Fruit fly (Drosophila melanogaster) whole organism, embryonic: Measurements from ENCODE around the gene CG8301.

Source experiments
- Ada2b ChIP-seq: fragments of 200-800 bp; sonication (Bioruptor generic); IDR thresholded peaks from 2 replicates; pipeline ENCODE4 v1.3.6; 2022; ENCODE audit warnings: missing biosample characterization, missing genetic modification characterization
- CG11093 ChIP-seq: fragments of 200-800 bp; sonication (Bioruptor generic); IDR thresholded peaks from 3 replicates; pipeline ENCODE4 v1.3.6; 2022; ENCODE audit warnings: missing biosample characterization, missing genetic modification characterization
- CG11695 ChIP-seq: fragments of 200-800 bp; sonication (Bioruptor generic); IDR thresholded peaks from 3 replicates; pipeline ENCODE4 v1.3.6; 2022; ENCODE audit warnings: missing biosample characterization, missing genetic modification characterization
- CG1602 ChIP-seq: fragments of 200-800 bp; sonication (Bioruptor generic); optimal IDR thresholded peaks from 3 replicates; lab custom pipeline; 2016; ENCODE audit warnings: missing biosample characterization, missing genetic modification characterization
- CG16813 ChIP-seq: fragments of 200-800 bp; sonication (Bioruptor generic); IDR thresholded peaks from 3 replicates; pipeline ENCODE4 v1.3.6; 2022; ENCODE audit warnings: missing biosample characterization, missing genetic modification characterization; ENCODE audit not compliant: partially characterized antibody
- CG17186 ChIP-seq: fragments of 200-800 bp; sonication (Bioruptor generic); optimal IDR thresholded peaks from 3 replicates; lab custom pipeline; 2017; ENCODE audit warnings: missing biosample characterization, missing genetic modification reagents, missing genetic modification characterization
- CG17385 ChIP-seq: fragments of 200-800 bp; sonication (Bioruptor generic); optimal IDR thresholded peaks from 3 replicates; lab custom pipeline; 2018; ENCODE audit warnings: missing biosample characterization, mild to moderate bottlenecking, missing genetic modification characterization
- CG17568 ChIP-seq: fragments of 200-800 bp; sonication (Bioruptor generic); optimal IDR thresholded peaks from 2 replicates; lab custom pipeline; 2018; ENCODE audit warnings: missing biosample characterization, mild to moderate bottlenecking, missing genetic modification characterization, moderate library complexity
- CG18011 ChIP-seq: fragments of 200-800 bp; sonication (Bioruptor generic); optimal IDR thresholded peaks from 2 replicates; lab custom pipeline; 2017; ENCODE audit warnings: missing biosample characterization, missing genetic modification characterization, mild to moderate bottlenecking, moderate library complexity, missing genotype
- CG30431 ChIP-seq: fragments of 200-800 bp; sonication (Bioruptor generic); optimal IDR thresholded peaks from 2 replicates; lab custom pipeline; 2017; ENCODE audit warnings: missing biosample characterization, missing genetic modification characterization
- CG31388 ChIP-seq: fragments of 200-800 bp; sonication (Bioruptor generic); optimal IDR thresholded peaks from 2 replicates; lab custom pipeline; 2016; ENCODE audit warnings: missing biosample characterization, missing genetic modification characterization
- CG33557 ChIP-seq: fragments of 200-800 bp; sonication (Bioruptor generic); optimal IDR thresholded peaks from 2 replicates; lab custom pipeline; 2019; ENCODE audit warnings: missing biosample characterization, mild to moderate bottlenecking, missing genetic modification characterization, moderate library complexity
- CG34224 ChIP-seq: fragments of 200-800 bp; sonication (Bioruptor generic); IDR thresholded peaks from 3 replicates; pipeline ENCODE4 v1.3.6; 2022; ENCODE audit warnings: missing biosample characterization, missing genetic modification characterization; ENCODE audit not compliant: partially characterized antibody
- CG4282 ChIP-seq: fragments of 200-800 bp; sonication (Bioruptor generic); optimal IDR thresholded peaks from 2 replicates; lab custom pipeline; 2016; ENCODE audit warnings: missing biosample characterization, missing genetic modification characterization
- CG4404 ChIP-seq: fragments of 200-800 bp; sonication (Bioruptor generic); IDR thresholded peaks from 2 replicates; pipeline ENCODE4 v1.3.6; 2022; ENCODE audit warnings: missing biosample characterization, missing genetic modification characterization
- CG7372 ChIP-seq: fragments of 200-800 bp; sonication (Bioruptor generic); IDR thresholded peaks from 2 replicates; pipeline ENCODE4 v1.3.6; 2022; ENCODE audit warnings: missing biosample characterization, missing genetic modification characterization
- CG7745 ChIP-seq: fragments of 200-800 bp; sonication (Bioruptor generic); optimal IDR thresholded peaks from 2 replicates; lab custom pipeline; 2018; ENCODE audit warnings: missing biosample characterization, mild to moderate bottlenecking, missing genetic modification characterization, moderate library complexity
- CG7928 ChIP-seq: fragments of 200-800 bp; sonication (Bioruptor generic); optimal IDR thresholded peaks from 2 replicates; lab custom pipeline; 2017; ENCODE audit warnings: missing biosample characterization, mild to moderate bottlenecking, missing genetic modification characterization
- CG7987 ChIP-seq: fragments of 200-800 bp; sonication (Bioruptor generic); optimal IDR thresholded peaks from 2 replicates; lab custom pipeline; 2018; ENCODE audit warnings: missing biosample characterization, mild to moderate bottlenecking, missing genetic modification characterization, moderate library complexity
- CG8281 ChIP-seq: fragments of 200-800 bp; sonication (Bioruptor generic); optimal IDR thresholded peaks from 2 replicates; lab custom pipeline; 2018; ENCODE audit warnings: missing biosample characterization, mild to moderate bottlenecking, missing genetic modification characterization, moderate library complexity
- CG8388 ChIP-seq: fragments of 200-800 bp; sonication (Bioruptor generic); optimal IDR thresholded peaks from 2 replicates; lab custom pipeline; 2019; ENCODE audit warnings: missing biosample characterization, mild to moderate bottlenecking, missing genetic modification characterization, moderate library complexity
- CG8478 ChIP-seq: fragments of >200 bp; optimal IDR thresholded peaks from 2 replicates; lab custom pipeline; 2018
- CTCF ChIP-seq: fragments of 200-800 bp; sonication (Bioruptor generic); optimal IDR thresholded peaks from 2 replicates; lab custom pipeline; 2017; ENCODE audit warnings: missing biosample characterization, mild to moderate bottlenecking, missing genetic modification characterization, moderate library complexity
- Dp ChIP-seq: fragments of 200-800 bp; sonication (Bioruptor generic); optimal IDR thresholded peaks from 2 replicates; lab custom pipeline; 2018; ENCODE audit warnings: missing biosample characterization, mild to moderate bottlenecking, missing genetic modification characterization, moderate library complexity
- Drgx ChIP-seq: fragments of 200-800 bp; sonication (Bioruptor generic); IDR thresholded peaks from 2 replicates; pipeline ENCODE4 v1.3.6; 2022; ENCODE audit warnings: missing biosample characterization, missing genetic modification characterization
- H2.0 ChIP-seq: fragments of 200-800 bp; sonication (Bioruptor generic); IDR thresholded peaks from 2 replicates; pipeline ENCODE4 v1.3.6; 2022; ENCODE audit warnings: missing biosample characterization, missing genetic modification characterization
- Kr ChIP-seq: fragments of 200-800 bp; sonication (Bioruptor generic); optimal IDR thresholded peaks from 2 replicates; lab custom pipeline; 2017; ENCODE audit warnings: missing biosample characterization, mild to moderate bottlenecking, missing genetic modification characterization
- Meics ChIP-seq: fragments of 200-800 bp; sonication (Bioruptor generic); optimal IDR thresholded peaks from 2 replicates; lab custom pipeline; 2017; ENCODE audit warnings: missing biosample characterization, mild to moderate bottlenecking, missing genetic modification characterization
- Ptx1 ChIP-seq: fragments of 200-800 bp; sonication (Bioruptor generic); IDR thresholded peaks from 2 replicates; pipeline ENCODE4 v1.3.6; 2022; ENCODE audit warnings: missing biosample characterization, missing genetic modification characterization
- Sin3A ChIP-seq: fragments of >200 bp; optimal IDR thresholded peaks from 2 replicates; lab custom pipeline; 2018
- Sry-β ChIP-seq: fragments of 200-800 bp; sonication (Bioruptor generic); optimal IDR thresholded peaks from 2 replicates; lab custom pipeline; 2018; ENCODE audit warnings: missing biosample characterization, mild to moderate bottlenecking, missing genetic modification characterization, moderate library complexity
- Taf1 ChIP-seq: fragments of 200-800 bp; sonication (Bioruptor generic); IDR thresholded peaks from 2 replicates; pipeline ENCODE4 v1.3.6; 2022; ENCODE audit warnings: missing biosample characterization, missing genetic modification characterization
- Trl ChIP-seq, 3 experiments: fragments of >200 bp in 2 of 3; fragments of 200-800 bp in 1 of 3; sonication (Bioruptor generic) in 1 of 3; optimal IDR thresholded peaks; 2 replicates in 1 of 3; 3 replicates in 2 of 3; lab custom pipeline; 2016 to 2017; ENCODE audit warnings: missing biosample characterization in 1 of 3, missing genetic modification characterization in 1 of 3
- ash1 ChIP-seq: fragments of 200-800 bp; sonication (Bioruptor generic); optimal IDR thresholded peaks from 2 replicates; lab custom pipeline; 2018; ENCODE audit warnings: missing biosample characterization, mild to moderate bottlenecking, missing genetic modification characterization
- ato ChIP-seq: fragments of 200-800 bp; sonication (Bioruptor generic); IDR thresholded peaks from 2 replicates; pipeline ENCODE4 v1.3.6; 2022; ENCODE audit warnings: missing biosample characterization, missing genetic modification characterization; ENCODE audit not compliant: partially characterized antibody
- btn ChIP-seq: fragments of 200-800 bp; sonication (Bioruptor generic); optimal IDR thresholded peaks from 2 replicates; lab custom pipeline; 2016; ENCODE audit warnings: missing biosample characterization, missing genetic modification characterization
- cas ChIP-seq: fragments of 200-800 bp; sonication (Bioruptor generic); IDR thresholded peaks from 2 replicates; pipeline ENCODE4 v1.3.6; 2022; ENCODE audit warnings: missing biosample characterization, missing genetic modification characterization
- dmrt11E ChIP-seq: fragments of 200-800 bp; sonication (Bioruptor generic); optimal IDR thresholded peaks from 3 replicates; lab custom pipeline; 2018; ENCODE audit warnings: missing biosample characterization, mild to moderate bottlenecking, missing genetic modification characterization, moderate library complexity
- eyg ChIP-seq: fragments of 200-800 bp; sonication (Bioruptor generic); optimal IDR thresholded peaks from 3 replicates; lab custom pipeline; 2016; ENCODE audit warnings: missing biosample characterization, missing genetic modification characterization
- gem ChIP-seq: fragments of 200-800 bp; sonication (Bioruptor generic); optimal IDR thresholded peaks from 2 replicates; lab custom pipeline; 2019; ENCODE audit warnings: missing biosample characterization, mild to moderate bottlenecking, missing genetic modification characterization, moderate library complexity
- gsb-n ChIP-seq: fragments of 200-800 bp; sonication (Bioruptor generic); optimal IDR thresholded peaks from 3 replicates; lab custom pipeline; 2018; ENCODE audit warnings: missing biosample characterization, mild to moderate bottlenecking, missing genetic modification characterization
- ham ChIP-seq: fragments of 200-800 bp; sonication (Bioruptor generic); IDR thresholded peaks from 2 replicates; pipeline ENCODE4 v1.3.6; 2022; ENCODE audit warnings: missing biosample characterization, missing genetic modification characterization
- ken ChIP-seq: fragments of 200-800 bp; sonication (Bioruptor generic); IDR thresholded peaks from 3 replicates; pipeline ENCODE4 v1.3.6; 2022; ENCODE audit warnings: missing biosample characterization, missing genetic modification characterization
- luna ChIP-seq: fragments of 200-800 bp; sonication (Bioruptor generic); optimal IDR thresholded peaks from 2 replicates; lab custom pipeline; 2016; ENCODE audit warnings: missing biosample characterization, missing genetic modification characterization
- psq ChIP-seq: fragments of 200-800 bp; sonication (Bioruptor generic); optimal IDR thresholded peaks from 2 replicates; lab custom pipeline; 2017; ENCODE audit warnings: missing biosample characterization, missing genetic modification characterization
- sc ChIP-seq, 3 experiments: fragments of >200 bp in 2 of 3; fragments of 200-800 bp in 1 of 3; sonication (Bioruptor generic) in 1 of 3; optimal IDR thresholded peaks; 2 replicates in 2 of 3; 3 replicates in 1 of 3; lab custom pipeline; 2017; ENCODE audit warnings: mild to moderate bottlenecking in 1 of 3, missing biosample characterization in 1 of 3, missing genetic modification characterization in 1 of 3, missing genetic modification reagents in 1 of 3
- sens ChIP-seq: fragments of 200-800 bp; sonication (Bioruptor generic); peaks from one replicate; lab custom pipeline; 2016; ENCODE audit warnings: missing biosample characterization, missing genetic modification characterization
- tio ChIP-seq: fragments of 200-800 bp; sonication (Bioruptor generic); optimal IDR thresholded peaks from 2 replicates; lab custom pipeline; 2017; ENCODE audit warnings: missing biosample characterization, missing genetic modification characterization, inconsistent platforms
- tup ChIP-seq: fragments of 200-800 bp; sonication (Bioruptor generic); optimal IDR thresholded peaks from 2 replicates; lab custom pipeline; 2016; ENCODE audit warnings: missing biosample characterization, mild to moderate bottlenecking, missing genetic modification characterization, moderate library complexity
- tx ChIP-seq: fragments of 200-800 bp; sonication (Bioruptor generic); optimal IDR thresholded peaks from 2 replicates; lab custom pipeline; 2016; ENCODE audit warnings: missing biosample characterization, missing genetic modification characterization
- zen2 ChIP-seq: fragments of 200-800 bp; sonication (Bioruptor generic); IDR thresholded peaks from 3 replicates; pipeline ENCODE4 v1.3.6; 2022; ENCODE audit warnings: missing biosample characterization, missing genetic modification characterization; ENCODE audit not compliant: partially characterized antibody

The CG8301 gene

dm6 chr3R:9626880-9627401 is 45.8 kb downstream of the CG8301 start, which contains the start of the genes CG9427 and CG8319:
TSS of gene CG9427 (minus strand) at chr3R:9626930.
TSS of gene CG8319 (plus strand) at chr3R:9627321.
- TF ChIP-seq Trl (optimal IDR thresholded peaks at IDR 0.05; lab: Kevin White, UChicago) (no peak), Trl (GFP tag; optimal IDR thresholded peaks at IDR 0.05; lab: Kevin White, UChicago) (peak; percentile 17), Sin3A (lab: Kevin White, UChicago) (peak; percentile 13), Taf1 (GFP tag; lab: Robert Waterston, UW) (no peak), tup (GFP tag; lab: Kevin White, UChicago) (no peak), CG7928 (GFP tag; lab: Kevin White, UChicago) (no peak), Kr (GFP tag; lab: Kevin White, UChicago) (no peak), CG11093 (no peak), tio (GFP tag; lab: Kevin White, UChicago) (no peak), zen2 (peak; percentile 57; the same call in 1 of the 3 replicates), luna (GFP tag; lab: Kevin White, UChicago) (no peak), CG17385 (GFP tag; lab: Kevin White, UChicago) (peak; percentile 35), ato (GFP tag; lab: Robert Waterston, UW) (peak; percentile 16; the same call in 1 of the 2 replicates), cas (GFP tag; lab: Robert Waterston, UW) (no peak), Sry-β (GFP tag; lab: Kevin White, UChicago) (peak; percentile 62), CG8388 (GFP tag; lab: Kevin White, UChicago) (peak; percentile 50), sens (GFP tag; lab: Kevin White, UChicago) (peak; percentile 94), H2.0 (GFP tag; lab: Robert Waterston, UW) (peak; percentile 18; the same call in 1 of the 2 replicates), gsb-n (tag; lab: Kevin White, UChicago) (peak; percentile 59), gem (tag; lab: Kevin White, UChicago) (peak; percentile 81), dmrt11E (tag; lab: Kevin White, UChicago) (peak; percentile 56), CG7372 (GFP tag; lab: Robert Waterston, UW) (peak; percentile 35; the same call in 1 of the 2 replicates), CG7987 (no peak), CG31388 (peak; percentile 36), CG33557 (peak; percentile 3), Dp (GFP tag; lab: Kevin White, UChicago) (peak; percentile 93), Meics (GFP tag; lab: Kevin White, UChicago) (peak; percentile 43), CG1602 (GFP tag; lab: Kevin White, UChicago) (peak; percentile 30), CG4404 (GFP tag; lab: Robert Waterston, UW) (no peak; the same call in 1 of the 2 replicates), CG30431 (no peak), CG4282 (GFP tag; lab: Kevin White, UChicago) (no peak), sc (optimal IDR thresholded peaks at IDR 0.05; lab: Kevin White, UChicago) (no peak), sc (GFP tag; optimal IDR thresholded peaks at IDR 0.05; lab: Kevin White, UChicago) (no peak), ken (0 out of 3 replicates have a peak, but pooled peaks have one; percentile 22), ham (GFP tag; lab: Robert Waterston, UW) (no peak), CG16813 (GFP tag; lab: Robert Waterston, UW) (peak; percentile 77), CG7745 (tag; lab: Kevin White, UChicago) (no peak), tx (GFP tag; lab: Kevin White, UChicago) (peak; percentile 43), psq (no peak), Ada2b (GFP tag; lab: Robert Waterston, UW) (no peak), CTCF (no peak), eyg (no peak), Ptx1 (peak; percentile 67), btn (no peak), CG34224 (peak; percentile 92), CG17186 (GFP tag; lab: Kevin White, UChicago) (peak; percentile 63), ash1 (GFP tag; lab: Kevin White, UChicago) (no peak), CG8478 (lab: Kevin White, UChicago) (no peak), CG17568 (no peak), CG8281 (no peak), CG11695 (GFP tag; lab: Robert Waterston, UW) (no peak), Drgx (GFP tag; lab: Robert Waterston, UW) (no peak), CG18011 (GFP tag; lab: Kevin White, UChicago) (peak; percentile 33)
